Worm (Caenorhabditis elegans) whole organism, late embryonic: ENCODE data around the gene cpr-1.

Source experiments
- ama-1 ChIP-seq: fragments of 150-350 bp; optimal IDR thresholded peaks from 2 replicates; lab custom pipeline; 2014
- dmd-4 ChIP-seq: sonication (generic microtip); optimal IDR thresholded peaks from 2 replicates; lab custom pipeline; 2016; ENCODE audit warnings: borderline replicate concordance, missing genetic modification characterization, missing compliant biosample characterization
- nfya-1 ChIP-seq: sonication (generic microtip); optimal IDR thresholded peaks from 2 replicates; lab custom pipeline; 2017; ENCODE audit warnings: missing genetic modification characterization, mild to moderate bottlenecking, missing compliant biosample characterization, antibody characterized with exemption, moderate library complexity
- nhr-11 ChIP-seq: fragments of 150-350 bp; optimal IDR thresholded peaks from 2 replicates; lab custom pipeline; 2014; ENCODE audit warnings: missing biosample characterization, missing genetic modification characterization
- pqm-1 ChIP-seq: sonication (generic microtip); optimal IDR thresholded peaks from 2 replicates; lab custom pipeline; 2016; ENCODE audit warnings: missing genetic modification characterization, missing compliant biosample characterization
- sdc-2 ChIP-seq: sonication (generic microtip); optimal IDR thresholded peaks from 2 replicates; lab custom pipeline; 2016; ENCODE audit warnings: missing genotype, missing genetic modification characterization, missing compliant biosample characterization

DNA sequence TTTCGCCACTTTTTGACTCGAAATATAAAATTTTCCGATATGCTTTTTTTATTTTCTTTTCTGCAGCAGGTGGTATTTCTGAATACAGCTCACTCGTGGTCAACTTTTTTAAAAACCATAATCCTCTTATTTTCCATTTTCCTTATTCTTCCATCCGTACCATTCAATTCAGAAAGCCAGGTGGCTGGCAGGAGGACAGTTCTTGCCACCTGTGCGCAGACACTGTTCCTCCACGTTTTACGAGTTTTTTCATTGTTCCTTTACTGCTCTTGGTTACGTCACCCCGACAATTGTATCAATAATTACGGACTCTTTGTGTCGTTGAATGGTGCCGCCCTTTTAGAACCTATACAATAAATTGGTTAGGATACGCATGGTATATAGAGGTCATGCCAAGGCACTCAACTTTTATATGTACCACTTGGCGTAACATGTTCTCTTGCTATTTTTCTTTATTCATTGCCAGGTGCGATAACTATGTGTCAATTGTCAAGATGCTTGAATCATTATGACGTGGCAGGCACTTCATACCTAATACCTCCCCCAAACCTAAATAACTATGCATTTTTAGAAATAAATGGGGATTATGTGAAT, 22.4 kb upstream of the cpr-1 start:
- TF ChIP-seq nhr-11 (tag; lab: Kevin White, UChicago) (no peak), sdc-2 (tag; lab: Kevin White, UChicago) (no peak), nfya-1 (tag; lab: Kevin White, UChicago) (no peak), pqm-1 (tag; lab: Kevin White, UChicago) (no peak), dmd-4 (tag; lab: Kevin White, UChicago) (no peak), ama-1 (lab: Kevin White, UChicago) (no peak)
